Worm (Caenorhabditis elegans): ENCODE measurements around the gene Y110A2AL.2.

Gene Y110A2AL.2

DNA sequence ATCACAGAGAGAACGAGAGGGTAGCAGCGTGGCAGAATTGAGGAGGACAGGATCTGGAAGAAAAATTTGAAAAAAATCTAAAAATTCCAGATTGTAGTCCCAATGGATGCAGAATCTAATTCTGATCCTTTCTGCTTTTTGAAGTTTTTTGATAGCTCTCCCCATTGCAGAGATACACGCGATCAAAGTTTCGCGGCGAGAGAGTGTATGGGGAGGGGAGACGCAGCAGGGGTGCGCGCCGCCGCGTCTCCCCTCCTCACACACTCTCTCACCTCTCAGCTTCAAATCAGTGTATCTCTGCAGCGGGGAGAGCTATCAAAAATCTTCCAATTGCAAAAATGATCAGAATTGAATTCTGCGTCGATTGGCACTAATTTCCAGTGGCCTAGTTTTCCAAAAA lies 13.3 kb downstream of the Y110A2AL.2 start:
- peak; percentile 10; the same call in 1 of the 2 replicates for TF ChIP-seq lim-7 (GFP tag; IDR thresholded peaks at IDR 0.05)
- 0 out of 2 replicates have a peak, but pooled peaks have one; percentile 7 for TF ChIP-seq lin-38 (GFP tag; IDR thresholded peaks at IDR 0.05)
- no peak for TF ChIP-seq madf-5 (GFP tag; IDR thresholded peaks at IDR 0.05)
- peak; percentile 54 for TF ChIP-seq set-16 (GFP tag; IDR thresholded peaks at IDR 0.05)
- TF ChIP-seq ceh-82 (tag; optimal IDR thresholded peaks at IDR 0.05): no peak
- no peak for TF ChIP-seq zfp-3 (GFP tag; conservative IDR thresholded peaks at IDR 0.05)

DNA sequence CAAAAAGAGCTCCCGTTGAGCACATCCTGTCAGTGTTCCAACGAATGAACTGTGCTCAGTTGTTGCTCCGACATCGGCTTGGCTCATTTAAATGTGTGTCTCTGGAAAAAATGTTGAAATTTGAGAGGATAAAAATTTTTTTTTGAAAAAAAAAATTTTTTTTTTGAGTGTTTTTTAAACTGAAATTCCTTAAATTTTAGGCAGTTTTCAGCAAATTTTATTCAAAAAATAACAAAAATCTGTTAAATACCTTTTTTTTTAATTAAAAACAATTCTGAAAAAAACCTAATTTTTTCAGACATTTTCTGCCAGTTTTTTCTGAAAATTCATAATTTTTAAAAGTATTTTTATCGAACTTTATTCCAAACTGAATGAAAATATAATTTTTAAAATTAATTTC lies 17.0 kb downstream of the Y110A2AL.2 start, which contains the start of gene pigw-1:
TSS of gene pigw-1 (minus strand) at position 101 of the 400 bp plus-strand sequence.
- TF ChIP-seq ceh-28 (tag; optimal IDR thresholded peaks at IDR 0.05) (no peak), saeg-2 (GFP tag; IDR thresholded peaks at IDR 0.05) (no peak), rbr-2 (tag; optimal IDR thresholded peaks at IDR 0.05) (no peak), unc-39 (tag; optimal IDR thresholded peaks at IDR 0.05) (no peak), ceh-44 (GFP tag; IDR thresholded peaks at IDR 0.05) (no peak), snpc-4 (tag; optimal IDR thresholded peaks at IDR 0.05) (no peak), daf-8 (GFP tag; IDR thresholded peaks at IDR 0.05) (no peak)

DNA sequence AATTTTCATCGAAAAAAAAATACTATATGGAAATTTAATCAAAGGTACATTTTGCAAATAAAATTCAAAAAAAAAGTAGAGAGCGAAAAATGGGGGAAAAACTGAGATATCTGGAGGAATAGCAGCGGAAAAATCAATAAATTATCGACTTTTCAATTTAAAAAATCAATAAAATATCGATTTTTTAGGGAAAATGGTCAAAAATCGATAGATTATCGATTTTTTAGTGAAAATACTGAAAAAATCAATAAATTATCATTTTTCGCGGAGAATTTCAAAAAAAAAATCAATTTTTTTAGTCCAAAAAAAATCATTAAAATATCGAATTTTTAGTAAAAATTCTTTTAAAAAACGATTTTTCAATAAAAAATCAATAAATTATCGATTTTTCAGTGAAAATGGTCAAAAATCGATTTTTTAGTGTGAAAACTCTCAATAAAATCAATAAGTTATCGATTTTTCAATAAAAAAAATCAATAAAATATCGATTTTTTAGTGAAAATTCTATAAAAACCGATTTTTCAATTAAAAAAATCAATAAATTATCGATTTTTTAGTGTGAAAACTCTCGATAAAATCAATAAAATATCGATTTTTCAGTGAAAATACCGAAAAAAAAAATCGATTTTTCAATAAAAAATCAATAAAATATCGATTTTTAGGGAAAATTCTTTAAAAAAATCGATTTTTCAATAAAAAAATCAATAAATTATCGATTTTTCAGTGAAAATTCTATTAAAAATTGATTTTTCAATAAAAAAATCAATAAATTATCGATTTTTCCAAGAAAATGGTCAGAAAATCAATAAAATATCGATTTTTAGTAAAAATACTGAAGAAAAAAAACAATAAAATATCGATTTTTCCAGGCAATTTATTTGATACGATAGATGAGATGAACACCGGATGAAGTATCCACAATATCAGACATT lies 18.0 kb downstream of the Y110A2AL.2 start:
- TF ChIP-seq ceh-28 (tag; optimal IDR thresholded peaks at IDR 0.05) (peak; percentile 89), ceh-20 (GFP tag; IDR thresholded peaks at IDR 0.05) (no peak)

DNA sequence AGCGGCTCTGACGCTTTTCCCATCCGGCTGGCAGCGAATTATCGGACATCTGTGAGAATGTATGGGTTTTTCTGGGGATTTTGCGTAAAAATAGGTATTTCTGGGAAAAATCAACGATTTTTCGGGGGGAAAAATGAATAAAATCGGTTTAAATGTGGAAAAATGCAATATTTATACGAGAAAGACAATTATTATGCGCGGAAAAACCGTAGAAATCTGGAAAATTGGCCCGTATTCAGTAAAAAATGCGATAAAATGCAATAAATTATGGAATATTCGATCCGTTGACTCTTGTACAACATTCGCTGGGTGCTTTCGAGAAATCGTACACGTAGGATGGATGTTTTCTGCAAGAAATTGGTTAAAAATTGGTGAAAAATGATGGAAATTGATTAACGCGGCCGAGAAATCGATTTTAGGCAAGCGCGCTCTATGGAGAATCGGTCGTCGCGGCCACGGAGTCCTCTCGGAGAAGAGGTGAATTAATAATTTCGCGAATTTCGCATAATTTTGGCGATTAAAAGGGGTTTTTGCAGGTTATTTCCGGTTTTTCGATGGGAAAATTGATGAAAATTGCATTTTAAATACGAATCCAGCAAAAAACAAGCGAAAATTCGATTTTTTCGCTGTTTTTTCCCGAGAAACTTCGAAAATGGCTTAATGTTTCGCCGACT lies 21.3 kb downstream of the Y110A2AL.2 start, which contains the start of gene pinn-1:
TSS of gene pinn-1 (minus strand) at position 51 of the 674 bp plus-strand sequence.
- TF ChIP-seq nhr-42 (GFP tag; IDR thresholded peaks at IDR 0.05): peak; percentile 83; the same call in 1 of the 2 replicates
- no peak for TF ChIP-seq nhr-111 (GFP tag; optimal IDR thresholded peaks at IDR 0.05)
- no peak for TF ChIP-seq snpc-4 (tag; optimal IDR thresholded peaks at IDR 0.05)
- no peak for TF ChIP-seq pqm-1 (tag; optimal IDR thresholded peaks at IDR 0.05)
- TF ChIP-seq F26F4.8 (GFP tag; conservative IDR thresholded peaks at IDR 0.05): no peak
- TF ChIP-seq skn-1 (tag; optimal IDR thresholded peaks at IDR 0.05): no peak
- no peak for TF ChIP-seq ztf-11 (tag; optimal IDR thresholded peaks at IDR 0.05)
- TF ChIP-seq nhr-28 (tag; optimal IDR thresholded peaks at IDR 0.05): peak; percentile 44
- no peak for TF ChIP-seq fos-1 (tag; optimal IDR thresholded peaks at IDR 0.05)
- no peak for TF ChIP-seq R02D3.7 (tag; optimal IDR thresholded peaks at IDR 0.05)
- no peak for TF ChIP-seq ama-1 (optimal IDR thresholded peaks at IDR 0.05)
- peak; percentile 74; the same call in 1 of the 2 replicates for TF ChIP-seq D1046.2 (GFP tag; IDR thresholded peaks at IDR 0.05)
- TF ChIP-seq attf-4 (tag; optimal IDR thresholded peaks at IDR 0.05): no peak
- peak; percentile 72 for TF ChIP-seq ctbp-1 (GFP tag; IDR thresholded peaks at IDR 0.05)
- peak; percentile 65 for TF ChIP-seq F37D6.2 (tag; optimal IDR thresholded peaks at IDR 0.05)
- peak; percentile 100 for TF ChIP-seq mes-2 (tag; optimal IDR thresholded peaks at IDR 0.05; ENCODE audit: poor library complexity, severe bottlenecking)
- TF ChIP-seq nhr-237 (tag; optimal IDR thresholded peaks at IDR 0.05): no peak
- TF ChIP-seq ZK337.2 (GFP tag; IDR thresholded peaks at IDR 0.05): peak; percentile 96
- peak; percentile 83 for TF ChIP-seq lin-13 (GFP tag; optimal IDR thresholded peaks at IDR 0.05)
- TF ChIP-seq nhr-10 (tag; optimal IDR thresholded peaks at IDR 0.05): no peak
- TF ChIP-seq nhr-11 (tag; optimal IDR thresholded peaks at IDR 0.05): peak; percentile 53
- 0 out of 2 replicates have a peak, but pooled peaks have one; percentile 41 for TF ChIP-seq arid-1 (GFP tag; conservative IDR thresholded peaks at IDR 0.05)
- 0 out of 2 replicates have a peak, but pooled peaks have one; percentile 20 for TF ChIP-seq Y105C5A.15 (GFP tag; IDR thresholded peaks at IDR 0.05)
- peak; percentile 59 to 89 for TF ChIP-seq lsy-2 (tag; optimal IDR thresholded peaks at IDR 0.05)
- TF ChIP-seq zfp-2 (tag; optimal IDR thresholded peaks at IDR 0.05): peak; percentile 26
- TF ChIP-seq duxl-1 (tag; optimal IDR thresholded peaks at IDR 0.05; ENCODE audit: poor library complexity): peak; percentile 87
- peak; percentile 51 for TF ChIP-seq hlh-30 (tag; optimal IDR thresholded peaks at IDR 0.05; ENCODE audit: insufficient read depth)
- TF ChIP-seq nhr-6 (tag; optimal IDR thresholded peaks at IDR 0.05): peak; percentile 55
- TF ChIP-seq set-16 (GFP tag; IDR thresholded peaks at IDR 0.05): peak; percentile 18; the same call in 1 of the 2 replicates
- peak; percentile 71 for TF ChIP-seq lin-15B (tag; optimal IDR thresholded peaks at IDR 0.05)
- TF ChIP-seq ZK546.5 (tag; optimal IDR thresholded peaks at IDR 0.05): peak in 1 of 2 experiments; percentile 12

All from whole organism, L4 larva.